Fruit fly (Drosophila melanogaster) whole organism, prepupa: Measurements from ENCODE around the gene Elal.

Experiments used
- Blimp-1 ChIP-seq: fragments of 200-800 bp; sonication (Bioruptor generic); optimal IDR thresholded peaks from 3 replicates; lab custom pipeline; 2017; ENCODE audit warnings: missing biosample characterization, missing genetic modification characterization, mild to moderate bottlenecking, moderate library complexity, missing genetic modification reagents
- CG10631 ChIP-seq: fragments of 200-800 bp; sonication (Bioruptor generic); optimal IDR thresholded peaks from 2 replicates; lab custom pipeline; 2016; ENCODE audit warnings: missing biosample characterization, missing genetic modification characterization
- CG11762 ChIP-seq: fragments of 200-800 bp; sonication (Bioruptor generic); optimal IDR thresholded peaks from 3 replicates; lab custom pipeline; 2016; ENCODE audit warnings: missing biosample characterization, missing genetic modification characterization; ENCODE audit not compliant: insufficient read depth
- CG11902 ChIP-seq: fragments of 200-800 bp; sonication (Bioruptor generic); optimal IDR thresholded peaks from 3 replicates; lab custom pipeline; 2016; ENCODE audit warnings: missing biosample characterization, missing genetic modification characterization
- CG15336 ChIP-seq: fragments of 200-800 bp; sonication (Bioruptor generic); IDR thresholded peaks from 2 replicates; pipeline ENCODE4 v1.3.6; 2022; ENCODE audit warnings: missing biosample characterization, missing genetic modification characterization
- CG31627 ChIP-seq: fragments of 200-800 bp; sonication (Bioruptor generic); optimal IDR thresholded peaks from 3 replicates; lab custom pipeline; 2016; ENCODE audit warnings: missing biosample characterization, missing genetic modification characterization
- CG32006 ChIP-seq: fragments of 200-800 bp; sonication (Bioruptor generic); optimal IDR thresholded peaks from 3 replicates; lab custom pipeline; 2017; ENCODE audit warnings: missing biosample characterization, mild to moderate bottlenecking, missing genetic modification characterization
- CG34406 ChIP-seq: fragments of 200-800 bp; sonication (Bioruptor generic); optimal IDR thresholded peaks from 3 replicates; lab custom pipeline; 2016; ENCODE audit warnings: missing biosample characterization, missing genetic modification characterization
- CG3919 ChIP-seq: fragments of 200-800 bp; sonication (Bioruptor generic); optimal IDR thresholded peaks from 3 replicates; lab custom pipeline; 2016; ENCODE audit warnings: missing biosample characterization, missing genetic modification characterization
- CG4318 ChIP-seq: fragments of 200-800 bp; sonication (Bioruptor generic); optimal IDR thresholded peaks from 3 replicates; lab custom pipeline; 2017; ENCODE audit warnings: missing biosample characterization, mild to moderate bottlenecking, missing genetic modification characterization
- CG6163 ChIP-seq: fragments of 200-800 bp; sonication (Bioruptor generic); IDR thresholded peaks from 3 replicates; pipeline ENCODE4 v1.3.6; 2022; ENCODE audit warnings: missing biosample characterization, missing genetic modification characterization
- CG6276 ChIP-seq: fragments of 200-800 bp; sonication (Bioruptor generic); optimal IDR thresholded peaks from 2 replicates; lab custom pipeline; 2017; ENCODE audit warnings: missing biosample characterization, mild to moderate bottlenecking, missing genetic modification characterization
- CG6792 ChIP-seq: fragments of 200-800 bp; sonication (Bioruptor generic); optimal IDR thresholded peaks from 3 replicates; lab custom pipeline; 2016; ENCODE audit warnings: missing biosample characterization, missing genetic modification characterization
- CG6808 ChIP-seq: fragments of 200-800 bp; sonication (Bioruptor generic); optimal IDR thresholded peaks from 3 replicates; lab custom pipeline; 2017; ENCODE audit warnings: missing biosample characterization, missing genetic modification characterization, mild to moderate bottlenecking, moderate library complexity, missing genetic modification reagents
- CG8319 ChIP-seq: fragments of 200-800 bp; sonication (Bioruptor generic); optimal IDR thresholded peaks from 3 replicates; lab custom pipeline; 2016; ENCODE audit warnings: missing biosample characterization, missing genetic modification characterization
- CG8632 ChIP-seq: fragments of 200-800 bp; sonication (Bioruptor generic); optimal IDR thresholded peaks from 3 replicates; lab custom pipeline; 2016; ENCODE audit warnings: missing biosample characterization, missing genetic modification characterization
- Eip78C ChIP-seq: fragments of 200-800 bp; sonication (Bioruptor generic); peaks from one replicate; lab custom pipeline; 2016; ENCODE audit warnings: missing biosample characterization, missing genetic modification characterization
- Eip93F ChIP-seq: fragments of 200-800 bp; sonication (Bioruptor generic); optimal IDR thresholded peaks from 2 replicates; lab custom pipeline; 2016; ENCODE audit warnings: missing biosample characterization, mild to moderate bottlenecking, missing genetic modification characterization
- Ets21C ChIP-seq: fragments of 200-800 bp; sonication (Bioruptor generic); optimal IDR thresholded peaks from 3 replicates; lab custom pipeline; 2016; ENCODE audit warnings: missing biosample characterization, missing genetic modification characterization
- Ets96B ChIP-seq: fragments of 200-800 bp; optimal IDR thresholded peaks from 2 replicates; lab custom pipeline; 2019; ENCODE audit warnings: missing biosample characterization, mild to moderate bottlenecking, missing genetic modification characterization, moderate library complexity
- Hr38 ChIP-seq: sonication (Bioruptor generic); optimal IDR thresholded peaks from 2 replicates; lab custom pipeline; 2016; ENCODE audit warnings: missing biosample characterization, missing genetic modification characterization
- Hr39 ChIP-seq: fragments of 200-800 bp; sonication (Bioruptor generic); optimal IDR thresholded peaks from 2 replicates; lab custom pipeline; 2016; ENCODE audit warnings: missing biosample characterization, missing genetic modification characterization
- Hr4 ChIP-seq: fragments of 200-800 bp; sonication (Bioruptor generic); optimal IDR thresholded peaks from 3 replicates; lab custom pipeline; 2016; ENCODE audit warnings: missing biosample characterization, missing genetic modification characterization
- Lpt ChIP-seq: fragments of 200-800 bp; sonication (Bioruptor generic); optimal IDR thresholded peaks from 3 replicates; lab custom pipeline; 2016; ENCODE audit warnings: missing biosample characterization, missing genetic modification characterization
- Smox ChIP-seq: fragments of 200-800 bp; sonication (Bioruptor generic); optimal IDR thresholded peaks from 3 replicates; lab custom pipeline; 2016; ENCODE audit warnings: missing biosample characterization, missing genetic modification characterization
- Sox14 ChIP-seq: fragments of 200-800 bp; sonication (Bioruptor generic); optimal IDR thresholded peaks from 3 replicates; lab custom pipeline; 2016; ENCODE audit warnings: missing biosample characterization, missing genetic modification characterization
- Sox15 ChIP-seq: fragments of 200-800 bp; sonication (Bioruptor generic); optimal IDR thresholded peaks from 3 replicates; lab custom pipeline; 2016; ENCODE audit warnings: missing biosample characterization, missing genetic modification characterization
- achi ChIP-seq: fragments of 200-800 bp; sonication (Bioruptor generic); optimal IDR thresholded peaks from 3 replicates; lab custom pipeline; 2016; ENCODE audit warnings: missing biosample characterization, missing genetic modification characterization
- acj6 ChIP-seq: fragments of 200-800 bp; sonication (Bioruptor generic); optimal IDR thresholded peaks from 3 replicates; lab custom pipeline; 2016; ENCODE audit warnings: missing biosample characterization, missing genetic modification characterization
- dac ChIP-seq: fragments of 200-800 bp; sonication (Bioruptor generic); optimal IDR thresholded peaks from 2 replicates; lab custom pipeline; 2017; ENCODE audit warnings: missing biosample characterization, mild to moderate bottlenecking, missing genetic modification characterization
- dsx ChIP-seq: fragments of 200-800 bp; optimal IDR thresholded peaks from 3 replicates; lab custom pipeline; 2019; ENCODE audit warnings: missing biosample characterization, mild to moderate bottlenecking, missing genetic modification characterization, moderate library complexity; ENCODE audit not compliant: poor library complexity, severe bottlenecking
- eg ChIP-seq: fragments of 200-800 bp; sonication (Bioruptor generic); IDR thresholded peaks from 3 replicates; pipeline ENCODE4 v1.3.6; 2022; ENCODE audit warnings: missing biosample characterization, missing genetic modification characterization
- esn ChIP-seq: fragments of 200-800 bp; sonication (Bioruptor generic); optimal IDR thresholded peaks from 2 replicates; lab custom pipeline; 2016; ENCODE audit warnings: missing biosample characterization, mild to moderate bottlenecking, missing genetic modification characterization, moderate library complexity
- fd59A ChIP-seq: fragments of 200-800 bp; sonication (Bioruptor generic); optimal IDR thresholded peaks from 2 replicates; lab custom pipeline; 2017; ENCODE audit warnings: missing biosample characterization, mild to moderate bottlenecking, missing genetic modification characterization, missing genetic modification reagents
- fd85E ChIP-seq: fragments of 200-800 bp; sonication (Bioruptor generic); optimal IDR thresholded peaks from 3 replicates; lab custom pipeline; 2016; ENCODE audit warnings: missing biosample characterization, missing genetic modification characterization
- fkh ChIP-seq: fragments of 200-800 bp; sonication (Bioruptor generic); optimal IDR thresholded peaks from 3 replicates; lab custom pipeline; 2017; ENCODE audit warnings: missing biosample characterization, mild to moderate bottlenecking, missing genetic modification characterization, moderate library complexity
- lz ChIP-seq: fragments of 200-800 bp; sonication (Bioruptor generic); optimal IDR thresholded peaks from 3 replicates; lab custom pipeline; 2016; ENCODE audit warnings: missing biosample characterization, missing genetic modification characterization
- net ChIP-seq: fragments of 200-800 bp; sonication (Bioruptor generic); optimal IDR thresholded peaks from 3 replicates; lab custom pipeline; 2016; ENCODE audit warnings: missing biosample characterization, missing genetic modification characterization
- pdm3 ChIP-seq: fragments of 200-800 bp; sonication (Bioruptor generic); optimal IDR thresholded peaks from 3 replicates; lab custom pipeline; 2016; ENCODE audit warnings: missing biosample characterization, missing genetic modification characterization
- salr ChIP-seq, 2 experiments: fragments of 200-800 bp; sonication (Bioruptor generic); optimal IDR thresholded peaks; 3 replicates each; lab custom pipeline; 2016 to 2018; ENCODE audit warnings: missing biosample characterization in 2 of 2, missing genetic modification characterization in 2 of 2, mild to moderate bottlenecking in 1 of 2
- svp ChIP-seq: fragments of 200-800 bp; sonication (Bioruptor generic); peaks from one replicate; lab custom pipeline; 2016; ENCODE audit warnings: missing biosample characterization, missing genetic modification characterization
- topi ChIP-seq: fragments of 200-800 bp; sonication (Bioruptor generic); optimal IDR thresholded peaks from 3 replicates; lab custom pipeline; 2016; ENCODE audit warnings: missing biosample characterization, missing genetic modification characterization

The Elal gene

dm6 chr3R:24828234-24828633 is 36.9 kb upstream of the Elal start, which contains the start of gene RabX4:
TSS of gene RabX4 (minus strand) at chr3R:24828409.
- peak; percentile 57 for TF ChIP-seq svp (GFP tag; lab: Kevin White, UChicago)
- no peak for TF ChIP-seq fd85E (GFP tag; lab: Kevin White, UChicago)
- no peak for TF ChIP-seq eg (GFP tag; lab: Robert Waterston, UW)
- TF ChIP-seq Hr39 = no peak
- no peak for TF ChIP-seq dsx (GFP tag; lab: Kevin White, UChicago)
- no peak for TF ChIP-seq CG11762 (GFP tag; lab: Kevin White, UChicago)
- TF ChIP-seq dac (GFP tag; lab: Kevin White, UChicago) = no peak

- TF ChIP-seq CG6276 (GFP tag; lab: Kevin White, UChicago) = no peak
- peak; percentile 24 for TF ChIP-seq Sox15 (GFP tag; lab: Kevin White, UChicago)
- TF ChIP-seq pdm3 (GFP tag; lab: Kevin White, UChicago) = no peak
- peak; percentile 4 for TF ChIP-seq CG8632 (GFP tag; lab: Kevin White, UChicago)
- no peak for TF ChIP-seq Hr38
- no peak for TF ChIP-seq CG3919 (GFP tag; lab: Kevin White, UChicago)
- TF ChIP-seq lz (GFP tag; lab: Kevin White, UChicago) = peak; percentile 60
- TF ChIP-seq Hr39 = peak; percentile 26
- no peak for TF ChIP-seq salr (GFP tag; optimal IDR thresholded peaks at IDR 0.05; lab: Kevin White, UChicago)
- TF ChIP-seq Smox = peak; percentile 61
- TF ChIP-seq CG31627 (GFP tag; lab: Kevin White, UChicago) = no peak
- peak; percentile 66 for TF ChIP-seq CG10631 (GFP tag; lab: Kevin White, UChicago)
- no peak for TF ChIP-seq Eip93F (GFP tag; lab: Kevin White, UChicago)
- TF ChIP-seq Blimp-1 (GFP tag; lab: Kevin White, UChicago) = no peak
- peak; percentile 6 for TF ChIP-seq fd59A (GFP tag; lab: Kevin White, UChicago)
- TF ChIP-seq topi (GFP tag; lab: Kevin White, UChicago) = peak; percentile 30
- TF ChIP-seq CG32006 (GFP tag; lab: Kevin White, UChicago) = no peak
- peak; percentile 74 for TF ChIP-seq Sox14 (GFP tag; lab: Kevin White, UChicago)
- peak; percentile 67 for TF ChIP-seq Hr4 (GFP tag; lab: Kevin White, UChicago)
- peak; percentile 35 for TF ChIP-seq CG34406 (GFP tag; lab: Kevin White, UChicago)
- no peak for TF ChIP-seq CG15336 (GFP tag; lab: Robert Waterston, UW)
- peak; percentile 68 for TF ChIP-seq svp (GFP tag; lab: Kevin White, UChicago)
- TF ChIP-seq Eip78C (GFP tag; lab: Kevin White, UChicago) = peak; percentile 89
- TF ChIP-seq Ets21C = peak; percentile 36
- peak; percentile 64 for TF ChIP-seq acj6 (GFP tag; lab: Kevin White, UChicago)
- TF ChIP-seq CG11902 = peak; percentile 19
- TF ChIP-seq, all 60 proteins: peak for 16
Measured at dm6 chr3R:24829887-24830351, 35.2 kb upstream of the Elal start, which contains the start of the genes Kaz and CG43273. TSS of gene Kaz (minus strand) at chr3R:24829959. TSS of gene CG43273 (plus strand) at chr3R:24830301.

- TF ChIP-seq fd59A (GFP tag; lab: Kevin White, UChicago) (no peak), CG10631 (GFP tag; lab: Kevin White, UChicago) (no peak), Lpt (GFP tag; lab: Kevin White, UChicago) (no peak), CG6792 (GFP tag; lab: Kevin White, UChicago) (no peak), Eip78C (GFP tag; lab: Kevin White, UChicago) (no peak), Hr38 (no peak), fkh (GFP tag; lab: Kevin White, UChicago) (no peak), CG6163 (GFP tag; lab: Robert Waterston, UW) (no peak), eg (GFP tag; lab: Robert Waterston, UW) (no peak), CG4318 (no peak), CG3919 (GFP tag; lab: Kevin White, UChicago) (no peak), esn (GFP tag; lab: Kevin White, UChicago) (no peak), pdm3 (GFP tag; lab: Kevin White, UChicago) (no peak), achi (GFP tag; lab: Kevin White, UChicago) (no peak), Ets96B (tag; lab: Kevin White, UChicago) (no peak), CG8319 (GFP tag; lab: Kevin White, UChicago) (no peak), net (GFP tag; lab: Kevin White, UChicago) (no peak), CG6808 (no peak)
Measured at dm6 chr3R:24833652-24834051, 31.5 kb upstream of the Elal start, which contains the start of gene sosie. TSS of gene sosie (plus strand) at chr3R:24833952.
